Worm (Caenorhabditis elegans) whole organism, L2 larva: ENCODE results near the gene srb-11.

Experiments used
- snpc-4 ChIP-seq: fragments of 150-350 bp; optimal IDR thresholded peaks from 2 replicates; lab custom pipeline; 2014; ENCODE audit warnings: missing biosample characterization, missing genetic modification characterization
- unc-55 ChIP-seq: fragments of 150-350 bp; sonication (generic microtip); optimal IDR thresholded peaks from 3 replicates; lab custom pipeline; 2014; ENCODE audit warnings: missing biosample characterization, missing genetic modification reagents, missing genetic modification characterization

ce11 chrIII:6452278-6452677, 40.4 kb downstream of the srb-11 start, which contains the start of gene set-1:
- TF ChIP-seq snpc-4: no peak
- no peak for TF ChIP-seq unc-55 (GFP tag; lab: Kevin White, UChicago)
